Worm (Caenorhabditis elegans) whole organism, late embryonic: ENCODE measurements around the gene C16D2.3.

Experiments used
- ceh-18 ChIP-seq: sonication (generic microtip); optimal IDR thresholded peaks from 2 replicates; lab custom pipeline; 2016; ENCODE audit warnings: missing genetic modification characterization, missing compliant biosample characterization
- fkh-10 ChIP-seq: fragments of 150-350 bp; optimal IDR thresholded peaks from 2 replicates; lab custom pipeline; 2014; ENCODE audit warnings: missing biosample characterization, missing genetic modification reagents, missing genetic modification characterization
- hlh-30 ChIP-seq: sonication (generic microtip); optimal IDR thresholded peaks from 2 replicates; lab custom pipeline; 2017; ENCODE audit warnings: antibody characterized with exemption, missing genetic modification characterization, missing compliant biosample characterization; ENCODE audit not compliant: insufficient read depth
- lin-11 ChIP-seq: fragments of 200-800 bp; sonication (Bioruptor generic); optimal IDR thresholded peaks from 2 replicates; lab custom pipeline; 2018; ENCODE audit warnings: mild to moderate bottlenecking, missing genetic modification characterization, missing compliant biosample characterization
- pha-4 ChIP-seq: fragments of 150-350 bp; optimal IDR thresholded peaks from 2 replicates; lab custom pipeline; 2018; ENCODE audit warnings: missing biosample characterization, missing genetic modification reagents, missing genetic modification characterization
- pqm-1 ChIP-seq: sonication (generic microtip); optimal IDR thresholded peaks from 2 replicates; lab custom pipeline; 2016; ENCODE audit warnings: missing genetic modification characterization, missing compliant biosample characterization
- unc-42 ChIP-seq: sonication (generic microtip); optimal IDR thresholded peaks from 2 replicates; lab custom pipeline; 2016; ENCODE audit warnings: missing genotype, missing genetic modification characterization, missing compliant biosample characterization

DNA sequence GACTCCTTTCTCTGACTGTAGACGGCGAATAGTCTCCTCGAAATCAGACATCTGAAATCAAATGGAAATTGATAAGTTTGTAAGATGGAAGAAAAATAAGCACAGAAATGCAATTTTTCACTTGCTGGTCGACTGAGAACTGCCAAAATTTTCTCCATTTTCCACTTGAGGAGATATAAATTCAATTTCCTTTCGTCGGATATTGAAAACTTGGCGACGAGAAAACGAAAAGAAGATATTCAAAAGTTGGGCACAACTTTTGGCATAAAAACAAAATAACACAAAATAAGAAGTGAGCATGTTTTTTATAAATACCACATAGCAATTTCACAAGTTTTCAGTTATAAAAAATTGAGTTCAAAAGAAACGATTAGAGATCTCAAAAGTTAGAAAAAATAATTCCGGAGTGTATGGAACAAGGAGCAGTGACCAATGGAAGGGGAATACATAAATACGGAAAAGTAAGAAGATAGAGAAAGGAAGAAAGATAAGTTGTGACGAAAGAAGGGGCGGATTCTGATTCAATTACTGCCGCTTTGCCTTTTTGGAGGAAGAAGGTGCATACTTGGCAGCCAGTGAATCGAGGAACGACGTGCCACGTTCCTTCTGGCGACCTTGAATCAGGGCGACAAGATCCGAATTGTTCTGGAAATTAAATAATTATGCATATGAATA, 30.7 kb upstream of the C16D2.3 start, which contains the start of gene dyrb-1:
- TF ChIP-seq ceh-18 (tag; lab: Kevin White, UChicago) (no peak), pqm-1 (no peak), fkh-10 (GFP tag; lab: Kevin White, UChicago) (no peak), pha-4 (no peak), lin-11 (no peak), unc-42 (tag; lab: Kevin White, UChicago) (peak; percentile 89), hlh-30 (tag; lab: Kevin White, UChicago) (no peak)
